Fruit fly (Drosophila melanogaster) whole organism: ENCODE data around the gene tfc.

Experiments
- CG8478 ChIP-seq: fragments of >200 bp; optimal IDR thresholded peaks from 2 replicates; lab custom pipeline; 2018; ENCODE audit warnings: inconsistent platforms
- Dll ChIP-seq: fragments of >200 bp; optimal IDR thresholded peaks from 2 replicates; lab custom pipeline; 2017
- EcR ChIP-seq, 2 experiments: fragments of >200 bp; optimal IDR thresholded peaks; 2 replicates each; lab custom pipeline; 2017; ENCODE audit warnings: missing biosample characterization in 2 of 2, missing genetic modification characterization in 2 of 2, missing genetic modification reagents in 2 of 2
- pan ChIP-seq: fragments of >200 bp; optimal IDR thresholded peaks from 2 replicates; lab custom pipeline; 2017
- psq ChIP-seq: fragments of >200 bp; optimal IDR thresholded peaks from 2 replicates; lab custom pipeline; 2017
- usp ChIP-seq: fragments of >200 bp; optimal IDR thresholded peaks from 2 replicates; lab custom pipeline; 2017; ENCODE audit warnings: missing biosample characterization, missing genetic modification characterization, mixed read lengths

Gene tfc

dm6 chr3L:1256061-1256780, at the start of gene tfc:
TSS of gene tfc (plus strand) at chr3L:1256449.
- TF ChIP-seq Dll (lab: Kevin White, UChicago) (no peak), psq (lab: Kevin White, UChicago) (no peak), CG8478 (lab: Kevin White, UChicago) (no peak), usp (no peak), pan (lab: Kevin White, UChicago) (no peak), EcR (GFP tag; optimal IDR thresholded peaks at IDR 0.05; lab: Kevin White, UChicago) (no peak)

- TF ChIP-seq usp = no peak
- no peak for TF ChIP-seq EcR (GFP tag; optimal IDR thresholded peaks at IDR 0.05; lab: Kevin White, UChicago)
- TF ChIP-seq pan (lab: Kevin White, UChicago) = no peak
- TF ChIP-seq CG8478 (lab: Kevin White, UChicago) = no peak
- TF ChIP-seq Dll (lab: Kevin White, UChicago) = no peak
- no peak for TF ChIP-seq psq (lab: Kevin White, UChicago)
These were observed 49.4 kb upstream of the tfc start, which contains the start of gene LysB for dm6 chr3L:1206682-1207421. TSS of gene LysB (plus strand) at chr3L:1207371.

DNA sequence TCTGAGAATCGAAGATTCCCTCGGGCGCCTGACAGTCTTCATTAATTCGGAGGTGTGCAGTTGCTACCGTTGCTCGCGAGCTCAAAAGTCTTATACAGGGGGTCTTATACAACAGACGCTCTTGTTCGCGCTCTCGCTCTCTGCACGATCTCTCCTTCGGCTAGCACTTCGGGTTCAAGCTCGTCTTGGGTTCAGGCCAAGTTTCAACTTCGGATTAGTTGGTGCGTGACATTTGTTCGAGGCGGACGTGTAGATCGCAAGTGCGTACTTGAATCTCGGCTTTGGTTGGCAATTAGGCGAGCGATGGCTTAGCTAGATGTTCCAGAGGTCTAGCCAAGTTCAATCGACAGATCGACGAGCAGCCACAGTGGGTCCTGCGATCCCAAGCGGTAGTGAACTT, 48.0 kb upstream of the tfc start:
- TF ChIP-seq Dll (lab: Kevin White, UChicago) = no peak

dm6 chr3L:1211096-1211495, 45.2 kb upstream of the tfc start, which contains the start of gene LysD:
TSS of gene LysD (minus strand) at chr3L:1211196.
- TF ChIP-seq psq (lab: Kevin White, UChicago) = no peak
- no peak for TF ChIP-seq pan (lab: Kevin White, UChicago)
- no peak for TF ChIP-seq EcR (GFP tag; optimal IDR thresholded peaks at IDR 0.05; lab: Kevin White, UChicago)
- no peak for TF ChIP-seq Dll (lab: Kevin White, UChicago)
- no peak for TF ChIP-seq CG8478 (lab: Kevin White, UChicago)
- no peak for TF ChIP-seq usp

DNA sequence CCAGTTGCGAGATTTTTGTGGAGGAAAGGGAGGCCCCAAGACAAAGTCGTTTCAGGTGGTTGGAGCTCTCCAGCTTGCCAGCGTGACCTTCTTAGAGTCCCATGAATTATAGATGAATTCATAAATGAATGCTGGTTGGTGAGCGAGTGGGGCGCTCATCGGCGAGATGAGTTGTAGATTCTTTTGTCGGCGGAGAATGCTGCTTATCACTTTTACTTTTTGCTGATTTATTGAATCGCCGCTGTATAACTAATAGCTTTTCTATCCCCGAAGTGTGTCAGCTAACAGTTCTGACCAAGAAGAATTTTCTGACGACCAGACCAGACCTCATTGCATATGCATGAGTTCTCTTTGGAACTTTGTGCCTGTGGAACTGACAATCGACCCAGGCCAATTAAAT, 44.1 kb upstream of the tfc start:
- no peak for TF ChIP-seq usp
- TF ChIP-seq EcR (GFP tag; optimal IDR thresholded peaks at IDR 0.05; lab: Kevin White, UChicago) = no peak

dm6 chr3L:1212571-1212970, 43.7 kb upstream of the tfc start, which contains the start of gene LysE:
TSS of gene LysE (plus strand) at chr3L:1212827.
- TF ChIP-seq pan (lab: Kevin White, UChicago) (no peak), psq (lab: Kevin White, UChicago) (no peak), CG8478 (lab: Kevin White, UChicago) (no peak), usp (no peak), Dll (lab: Kevin White, UChicago) (no peak), EcR (GFP tag; optimal IDR thresholded peaks at IDR 0.05; lab: Kevin White, UChicago) (no peak)

DNA sequence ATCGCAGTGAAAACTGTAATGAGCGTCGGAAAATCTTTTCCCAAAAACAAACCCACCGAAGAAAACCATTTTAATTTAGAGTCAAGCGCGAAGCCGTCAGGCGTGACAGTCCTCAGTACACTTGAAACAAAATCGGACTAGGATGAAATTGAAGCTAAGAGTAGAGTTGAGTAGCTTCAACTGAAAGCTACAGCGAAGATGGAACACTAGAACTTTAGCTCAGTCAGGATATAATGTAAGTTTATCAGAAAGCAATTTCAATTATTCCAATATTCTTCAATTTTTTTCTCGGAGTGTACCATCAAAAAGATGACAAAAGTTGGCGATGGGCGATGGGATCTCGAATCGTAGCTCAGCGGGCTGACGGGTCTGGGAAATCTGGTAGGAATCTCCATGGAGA, 39.8 kb upstream of the tfc start:
- TF ChIP-seq Dll (lab: Kevin White, UChicago) (no peak), CG8478 (lab: Kevin White, UChicago) (no peak), psq (lab: Kevin White, UChicago) (no peak), usp (no peak), pan (lab: Kevin White, UChicago) (no peak), EcR (GFP tag; optimal IDR thresholded peaks at IDR 0.05; lab: Kevin White, UChicago) (no peak)

DNA sequence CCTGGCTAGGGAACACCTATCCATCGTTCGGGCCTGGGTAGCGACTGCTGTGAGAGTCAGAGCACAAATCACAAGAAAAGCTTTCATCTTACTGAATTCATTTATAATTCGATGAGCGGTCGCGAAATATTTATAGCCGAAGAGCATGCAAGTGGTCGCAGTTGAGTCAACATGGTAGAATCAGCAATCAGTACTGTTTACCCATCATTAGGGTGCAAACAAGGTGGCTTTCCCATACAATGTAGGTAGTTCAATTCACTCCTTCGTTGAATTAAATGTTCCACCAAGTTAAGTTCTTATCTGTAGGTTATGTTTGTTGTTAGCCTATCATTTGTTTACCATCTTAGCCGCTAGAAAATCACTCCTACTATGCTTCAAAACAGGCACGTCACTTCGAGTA, 37.7 kb upstream of the tfc start, which contains the start of gene LysP:
TSS of gene LysP (minus strand) at position 101 of the 400 bp plus-strand sequence.
- no peak for TF ChIP-seq EcR (GFP tag; optimal IDR thresholded peaks at IDR 0.05; lab: Kevin White, UChicago)
- TF ChIP-seq pan (lab: Kevin White, UChicago) = no peak
- no peak for TF ChIP-seq usp

dm6 chr3L:1227303-1227797, 28.9 kb upstream of the tfc start, which contains the start of gene LysS:
TSS of gene LysS (plus strand) at chr3L:1227747.
- no peak for TF ChIP-seq psq (lab: Kevin White, UChicago)
- TF ChIP-seq EcR (GFP tag; optimal IDR thresholded peaks at IDR 0.05; lab: Kevin White, UChicago) = no peak
- no peak for TF ChIP-seq usp
- no peak for TF ChIP-seq Dll (lab: Kevin White, UChicago)
- no peak for TF ChIP-seq pan (lab: Kevin White, UChicago)
- TF ChIP-seq CG8478 (lab: Kevin White, UChicago) = no peak

DNA sequence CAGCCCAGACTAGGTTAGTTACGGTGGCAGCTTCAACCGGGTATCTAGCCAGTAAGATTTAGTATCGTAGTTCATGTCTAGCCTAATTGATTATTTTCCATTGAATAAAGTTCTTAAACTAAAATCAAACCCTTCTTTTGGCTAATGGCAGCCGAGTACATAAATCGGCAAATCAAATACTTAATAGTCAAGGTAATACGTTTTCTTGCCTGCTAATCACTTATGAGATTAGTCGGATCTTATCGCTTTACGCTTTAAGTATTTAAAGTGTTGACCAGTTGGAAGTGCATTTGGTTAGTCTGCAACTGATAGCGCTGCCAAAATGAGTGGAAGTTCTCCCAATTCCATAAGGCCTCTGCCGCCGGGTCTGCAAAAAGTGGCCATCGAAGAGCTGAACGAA, 23.7 kb upstream of the tfc start, which contains the start of gene CG33965:
TSS of gene CG33965 (plus strand) at position 301 of the 400 bp plus-strand sequence.
- TF ChIP-seq EcR (GFP tag; optimal IDR thresholded peaks at IDR 0.05; lab: Kevin White, UChicago) = no peak
- no peak for TF ChIP-seq CG8478 (lab: Kevin White, UChicago)
- TF ChIP-seq Dll (lab: Kevin White, UChicago) = no peak
- no peak for TF ChIP-seq pan (lab: Kevin White, UChicago)
- TF ChIP-seq usp = no peak
- no peak for TF ChIP-seq psq (lab: Kevin White, UChicago)

- TF ChIP-seq psq (lab: Kevin White, UChicago) (no peak), Dll (lab: Kevin White, UChicago) (no peak), EcR (GFP tag; optimal IDR thresholded peaks at IDR 0.05; lab: Kevin White, UChicago) (no peak), pan (lab: Kevin White, UChicago) (no peak), CG8478 (lab: Kevin White, UChicago) (no peak), usp (no peak)
These were observed 22.4 kb upstream of the tfc start, which contains the start of gene CG33966 for dm6 chr3L:1233830-1234229. TSS of gene CG33966 (plus strand) at chr3L:1234130.
